Fruit fly (Drosophila melanogaster): ENCODE results near the gene twin.

Gene twin

DNA sequence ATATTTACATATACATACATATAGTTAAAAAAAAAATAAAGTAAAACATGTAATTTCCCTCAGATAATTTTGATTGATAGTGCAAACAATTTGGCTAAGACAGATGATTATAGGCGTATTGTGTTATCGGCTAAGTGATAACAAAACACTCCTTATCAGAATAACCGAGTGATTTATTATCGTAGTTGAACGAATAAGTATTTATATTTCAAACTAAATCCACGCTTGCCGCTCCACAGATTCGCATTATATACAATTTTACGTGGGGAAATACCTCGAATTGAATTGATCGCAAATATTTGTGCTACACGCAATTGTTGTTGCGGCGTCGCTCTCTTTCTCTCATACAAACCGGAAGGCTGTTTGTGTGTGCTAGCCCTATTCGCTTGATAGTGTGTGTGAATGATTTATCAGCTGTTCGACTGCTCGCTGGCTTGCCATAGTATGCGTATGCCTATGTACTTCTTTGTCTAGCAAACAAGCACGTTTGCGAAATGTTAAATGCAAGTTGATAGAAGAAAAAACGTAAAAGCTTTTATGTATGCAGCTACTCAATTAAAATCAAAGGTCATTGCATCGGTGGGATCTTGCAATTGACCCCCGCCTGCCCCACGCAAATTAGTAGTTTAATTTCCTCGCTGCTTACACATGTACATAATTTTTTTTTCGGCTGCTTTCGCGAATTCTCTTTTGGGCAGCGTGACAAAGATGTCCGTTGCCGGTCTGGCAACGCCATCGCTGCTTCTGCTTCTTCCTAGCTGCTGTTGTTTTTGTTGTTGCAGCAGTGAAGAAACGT lies 11.8 kb upstream of the twin start (continued):
- TF ChIP-seq CG13624 (GFP tag; optimal IDR thresholded peaks at IDR 0.05): no peak
- peak; percentile 20 for TF ChIP-seq pho (GFP tag; optimal IDR thresholded peaks at IDR 0.05)
- no peak for TF ChIP-seq lilli (GFP tag; optimal IDR thresholded peaks at IDR 0.05)
- TF ChIP-seq Pdp1 (GFP tag; optimal IDR thresholded peaks at IDR 0.05): no peak
- TF ChIP-seq CG18599 (GFP tag; optimal IDR thresholded peaks at IDR 0.05): no peak
- TF ChIP-seq CG6854 (GFP tag; optimal IDR thresholded peaks at IDR 0.05): no peak
- no peak for TF ChIP-seq ssp (GFP tag; IDR thresholded peaks at IDR 0.05)
- no peak for TF ChIP-seq ewg (GFP tag; optimal IDR thresholded peaks at IDR 0.05)
- no peak for TF ChIP-seq CG17186 (GFP tag; optimal IDR thresholded peaks at IDR 0.05)
- TF ChIP-seq Lpt (GFP tag; optimal IDR thresholded peaks at IDR 0.05): no peak
- TF ChIP-seq CG3995 (GFP tag; optimal IDR thresholded peaks at IDR 0.05): no peak
- TF ChIP-seq CG3726 (GFP tag; IDR thresholded peaks at IDR 0.05): no peak
- TF ChIP-seq bab2 (GFP tag; optimal IDR thresholded peaks at IDR 0.05): no peak
- TF ChIP-seq pita (GFP tag; optimal IDR thresholded peaks at IDR 0.05): no peak
- no peak for TF ChIP-seq fd64A (GFP tag; optimal IDR thresholded peaks at IDR 0.05)
- no peak for TF ChIP-seq Mad (GFP tag; optimal IDR thresholded peaks at IDR 0.05)
- TF ChIP-seq CG10979 (tag; optimal IDR thresholded peaks at IDR 0.05): no peak
- 0 out of 4 replicates have a peak, but pooled peaks have one; percentile 28 for TF ChIP-seq chinmo (GFP tag; IDR thresholded peaks at IDR 0.05; ENCODE audit: partially characterized antibody)
- TF ChIP-seq CG11247 (GFP tag; IDR thresholded peaks at IDR 0.05): no peak
- 0 out of 2 replicates have a peak, but pooled peaks have one; percentile 37 for TF ChIP-seq vvl (GFP tag; IDR thresholded peaks at IDR 0.05)
- no peak for TF ChIP-seq sc (optimal IDR thresholded peaks at IDR 0.05)
- TF ChIP-seq sc (GFP tag; optimal IDR thresholded peaks at IDR 0.05): no peak
- TF ChIP-seq croc (GFP tag; conservative IDR thresholded peaks at IDR 0.05): no peak
- peak; percentile 14 for TF ChIP-seq CG34376 (GFP tag; optimal IDR thresholded peaks at IDR 0.05)
- TF ChIP-seq CG18619 (GFP tag; optimal IDR thresholded peaks at IDR 0.05): no peak
- no peak for TF ChIP-seq Elba2 (GFP tag; optimal IDR thresholded peaks at IDR 0.05)
- TF ChIP-seq CG4282 (GFP tag; optimal IDR thresholded peaks at IDR 0.05): no peak
- no peak for TF ChIP-seq lola (GFP tag; optimal IDR thresholded peaks at IDR 0.05)
- TF ChIP-seq tap (tag; optimal IDR thresholded peaks at IDR 0.05): no peak
- TF ChIP-seq Hey (tag; optimal IDR thresholded peaks at IDR 0.05): no peak
- no peak for TF ChIP-seq Doc3 (GFP tag; IDR thresholded peaks at IDR 0.05; ENCODE audit: partially characterized antibody)
- no peak for TF ChIP-seq CG13296 (GFP tag; optimal IDR thresholded peaks at IDR 0.05)
- TF ChIP-seq CG10267 (tag; optimal IDR thresholded peaks at IDR 0.05): no peak
- TF ChIP-seq kni (GFP tag; optimal IDR thresholded peaks at IDR 0.05): no peak
- no peak for TF ChIP-seq Awh (GFP tag; IDR thresholded peaks at IDR 0.05)
- no peak for TF ChIP-seq CG11398 (GFP tag; optimal IDR thresholded peaks at IDR 0.05)
- TF ChIP-seq CG3065 (GFP tag; optimal IDR thresholded peaks at IDR 0.05): no peak
- no peak for TF ChIP-seq tin (GFP tag; optimal IDR thresholded peaks at IDR 0.05)
- no peak for TF ChIP-seq CG6813 (GFP tag; optimal IDR thresholded peaks at IDR 0.05)
- no peak for TF ChIP-seq tx (GFP tag; optimal IDR thresholded peaks at IDR 0.05)
- TF ChIP-seq MTF-1 (GFP tag; optimal IDR thresholded peaks at IDR 0.05; ENCODE audit: borderline replicate concordance): no peak
- no peak for TF ChIP-seq Dfd (GFP tag; optimal IDR thresholded peaks at IDR 0.05)
- TF ChIP-seq Nf-YA (GFP tag; IDR thresholded peaks at IDR 0.05): no peak
- no peak for TF ChIP-seq CG31441 (GFP tag; IDR thresholded peaks at IDR 0.05)
- no peak for TF ChIP-seq Lhr (GFP tag; optimal IDR thresholded peaks at IDR 0.05)
- TF ChIP-seq CG10321 (GFP tag; IDR thresholded peaks at IDR 0.05): no peak
- TF ChIP-seq ac (GFP tag; optimal IDR thresholded peaks at IDR 0.05): no peak
- TF ChIP-seq hth (optimal IDR thresholded peaks at IDR 0.05): no peak
- no peak for TF ChIP-seq CG17568 (GFP tag; optimal IDR thresholded peaks at IDR 0.05)
